Fruit fly (Drosophila melanogaster) whole organism, embryonic: Measurements from ENCODE around the gene Vm26Ab.

Source experiments
- Abd-B ChIP-seq: fragments of 200-800 bp; sonication (Bioruptor generic); optimal IDR thresholded peaks from 2 replicates; lab custom pipeline; 2018; ENCODE audit warnings: missing biosample characterization, mild to moderate bottlenecking, missing genetic modification characterization, moderate library complexity
- Antp ChIP-seq: fragments of 200-800 bp; sonication (Bioruptor generic); optimal IDR thresholded peaks from 3 replicates; lab custom pipeline; 2016; ENCODE audit warnings: missing biosample characterization, missing genetic modification characterization
- Atf-2 ChIP-seq: fragments of 200-800 bp; sonication (Bioruptor generic); optimal IDR thresholded peaks from 2 replicates; lab custom pipeline; 2016; ENCODE audit warnings: missing biosample characterization, missing genetic modification characterization
- Bdp1 ChIP-seq: fragments of 200-800 bp; sonication (Bioruptor generic); optimal IDR thresholded peaks from 3 replicates; lab custom pipeline; 2016; ENCODE audit warnings: missing biosample characterization, missing genetic modification characterization
- Bteb2 ChIP-seq: fragments of 200-800 bp; sonication (Bioruptor generic); optimal IDR thresholded peaks from 2 replicates; lab custom pipeline; 2016; ENCODE audit warnings: missing biosample characterization, missing genetic modification characterization
- CG11560 ChIP-seq: fragments of 200-800 bp; sonication (Bioruptor generic); IDR thresholded peaks from 3 replicates; pipeline ENCODE4 v1.3.6; 2022; ENCODE audit warnings: missing biosample characterization, missing genetic modification characterization
- CG11723 ChIP-seq: fragments of 200-800 bp; sonication (Bioruptor generic); optimal IDR thresholded peaks from 2 replicates; lab custom pipeline; 2017; ENCODE audit warnings: missing biosample characterization, mild to moderate bottlenecking, missing genetic modification characterization
- CG15073 ChIP-seq: fragments of 200-800 bp; sonication (Bioruptor generic); optimal IDR thresholded peaks from 2 replicates; lab custom pipeline; 2016; ENCODE audit warnings: missing biosample characterization, missing genetic modification characterization
- CG1832 ChIP-seq: fragments of 200-800 bp; sonication (Bioruptor generic); optimal IDR thresholded peaks from 2 replicates; lab custom pipeline; 2017; ENCODE audit warnings: missing biosample characterization, mild to moderate bottlenecking, missing genetic modification characterization, inconsistent platforms
- CG18599 ChIP-seq: fragments of 200-800 bp; sonication (Bioruptor generic); optimal IDR thresholded peaks from 3 replicates; lab custom pipeline; 2017; ENCODE audit warnings: missing biosample characterization, missing genetic modification characterization, mild to moderate bottlenecking, moderate library complexity, missing genetic modification reagents
- CG2116 ChIP-seq: fragments of 200-800 bp; sonication (Bioruptor generic); optimal IDR thresholded peaks from 3 replicates; lab custom pipeline; 2018; ENCODE audit warnings: missing biosample characterization, mild to moderate bottlenecking, missing genetic modification characterization
- CG2199 ChIP-seq: fragments of 200-800 bp; sonication (Bioruptor generic); IDR thresholded peaks from 3 replicates; pipeline ENCODE4 v1.3.6; 2022; ENCODE audit warnings: missing biosample characterization, missing genetic modification characterization
- CG32767 ChIP-seq: fragments of 200-800 bp; sonication (Bioruptor generic); IDR thresholded peaks from 2 replicates; pipeline ENCODE4 v1.3.6; 2022; ENCODE audit warnings: missing biosample characterization, missing genetic modification characterization
- CG34376 ChIP-seq: fragments of 200-800 bp; sonication (Bioruptor generic); optimal IDR thresholded peaks from 2 replicates; lab custom pipeline; 2018; ENCODE audit warnings: missing biosample characterization, mild to moderate bottlenecking, missing genetic modification characterization
- CG3847 ChIP-seq: fragments of 200-800 bp; sonication (Bioruptor generic); IDR thresholded peaks from 2 replicates; pipeline ENCODE4 v1.3.6; 2022; ENCODE audit warnings: missing biosample characterization, missing genetic modification characterization
- CG4617 ChIP-seq: fragments of 200-800 bp; sonication (Bioruptor generic); optimal IDR thresholded peaks from 3 replicates; lab custom pipeline; 2016; ENCODE audit warnings: missing biosample characterization, missing genetic modification characterization, borderline replicate concordance
- CG8944 ChIP-seq: fragments of 200-800 bp; sonication (Bioruptor generic); optimal IDR thresholded peaks from 3 replicates; lab custom pipeline; 2016; ENCODE audit warnings: missing biosample characterization, missing genetic modification characterization
- CTCF ChIP-seq: fragments of 200-800 bp; sonication (Bioruptor generic); optimal IDR thresholded peaks from 2 replicates; lab custom pipeline; 2017; ENCODE audit warnings: missing biosample characterization, mild to moderate bottlenecking, missing genetic modification characterization, moderate library complexity
- CoRest ChIP-seq: fragments of 200-800 bp; sonication (Bioruptor generic); optimal IDR thresholded peaks from 3 replicates; lab custom pipeline; 2018; ENCODE audit warnings: missing biosample characterization, mild to moderate bottlenecking, missing genetic modification characterization, moderate library complexity
- E2f1 ChIP-seq: fragments of 200-800 bp; sonication (Bioruptor generic); IDR thresholded peaks from 2 replicates; pipeline ENCODE4 v1.3.6; 2022; ENCODE audit warnings: missing biosample characterization, missing genetic modification characterization
- ERR ChIP-seq: fragments of 200-800 bp; sonication (Bioruptor generic); optimal IDR thresholded peaks from 2 replicates; lab custom pipeline; 2016; ENCODE audit warnings: missing biosample characterization, missing genetic modification characterization
- Ets65A ChIP-seq: fragments of 200-800 bp; sonication (Bioruptor generic); peaks from one replicate; lab custom pipeline; 2016; ENCODE audit warnings: missing biosample characterization, missing genetic modification characterization
- Ets97D ChIP-seq: fragments of 200-800 bp; sonication (Bioruptor generic); optimal IDR thresholded peaks from 3 replicates; lab custom pipeline; 2016; ENCODE audit warnings: missing biosample characterization, missing genetic modification characterization
- H15 ChIP-seq: fragments of 200-800 bp; sonication (Bioruptor generic); IDR thresholded peaks from 3 replicates; pipeline ENCODE4 v1.3.6; 2022; ENCODE audit warnings: missing biosample characterization, missing genetic modification characterization
- Lhr ChIP-seq: fragments of 200-800 bp; sonication (Bioruptor generic); optimal IDR thresholded peaks from 3 replicates; lab custom pipeline; 2017; ENCODE audit warnings: mild to moderate bottlenecking, missing biosample characterization, missing genetic modification reagents, missing genetic modification characterization
- Mes4 ChIP-seq: fragments of 200-800 bp; sonication (Bioruptor generic); optimal IDR thresholded peaks from 2 replicates; lab custom pipeline; 2016; ENCODE audit warnings: missing biosample characterization, missing genetic modification characterization
- Nf-YA ChIP-seq: fragments of 200-800 bp; sonication (Bioruptor generic); IDR thresholded peaks from 2 replicates; pipeline ENCODE4 v1.3.6; 2022; ENCODE audit warnings: missing biosample characterization, missing genetic modification characterization
- Optix ChIP-seq: fragments of 200-800 bp; sonication (Bioruptor generic); IDR thresholded peaks from 3 replicates; pipeline ENCODE4 v1.3.6; 2022; ENCODE audit warnings: missing biosample characterization, missing genetic modification characterization
- bab2 ChIP-seq: fragments of 200-800 bp; sonication (Bioruptor generic); optimal IDR thresholded peaks from 2 replicates; lab custom pipeline; 2016; ENCODE audit warnings: missing biosample characterization, missing genetic modification characterization
- bsh ChIP-seq, 2 experiments: fragments of 200-800 bp; sonication (Bioruptor generic); optimal IDR thresholded peaks; 2 replicates each; lab custom pipeline; 2017 to 2018; ENCODE audit warnings: mild to moderate bottlenecking in 2 of 2, missing biosample characterization in 2 of 2, missing genetic modification characterization in 2 of 2, moderate library complexity in 1 of 2
- corto ChIP-seq: fragments of 200-800 bp; sonication (Bioruptor generic); optimal IDR thresholded peaks from 2 replicates; lab custom pipeline; 2016; ENCODE audit warnings: missing biosample characterization, mild to moderate bottlenecking, missing genetic modification characterization, moderate library complexity
- danr ChIP-seq: fragments of 200-800 bp; sonication (Bioruptor generic); IDR thresholded peaks from 2 replicates; pipeline ENCODE4 v1.3.6; 2022; ENCODE audit warnings: missing biosample characterization, missing genetic modification characterization
- exex ChIP-seq: fragments of 200-800 bp; sonication (Bioruptor generic); optimal IDR thresholded peaks from 4 replicates; lab custom pipeline; 2018; ENCODE audit warnings: missing biosample characterization, mild to moderate bottlenecking, missing genetic modification characterization, moderate library complexity
- fu2 ChIP-seq: fragments of 200-800 bp; sonication (Bioruptor generic); optimal IDR thresholded peaks from 2 replicates; lab custom pipeline; 2016; ENCODE audit warnings: missing biosample characterization, missing genetic modification characterization
- gem ChIP-seq: fragments of 200-800 bp; sonication (Bioruptor generic); optimal IDR thresholded peaks from 2 replicates; lab custom pipeline; 2019; ENCODE audit warnings: missing biosample characterization, mild to moderate bottlenecking, missing genetic modification characterization, moderate library complexity
- gfzf ChIP-seq: fragments of 200-800 bp; sonication (Bioruptor generic); optimal IDR thresholded peaks from 2 replicates; lab custom pipeline; 2016; ENCODE audit warnings: missing biosample characterization, mild to moderate bottlenecking, missing genetic modification characterization, moderate library complexity
- hbn ChIP-seq: fragments of 200-800 bp; sonication (Bioruptor generic); IDR thresholded peaks from 2 replicates; pipeline ENCODE4 v1.3.6; 2022; ENCODE audit warnings: missing biosample characterization, missing genetic modification characterization; ENCODE audit not compliant: partially characterized antibody
- hth ChIP-seq: fragments of >200 bp; optimal IDR thresholded peaks from 2 replicates; lab custom pipeline; 2017; ENCODE audit warnings: inconsistent platforms
- jumu ChIP-seq: fragments of 200-800 bp; sonication (Bioruptor generic); optimal IDR thresholded peaks from 3 replicates; lab custom pipeline; 2016; ENCODE audit warnings: missing biosample characterization, missing genetic modification characterization
- mld ChIP-seq: fragments of 200-800 bp; sonication (Bioruptor generic); IDR thresholded peaks from 3 replicates; pipeline ENCODE4 v1.3.6; 2022; ENCODE audit warnings: missing biosample characterization, missing genetic modification characterization; ENCODE audit not compliant: partially characterized antibody
- nau ChIP-seq: fragments of 200-800 bp; sonication (Bioruptor generic); optimal IDR thresholded peaks from 3 replicates; lab custom pipeline; 2017; ENCODE audit warnings: missing biosample characterization, mild to moderate bottlenecking, missing genetic modification characterization, missing genetic modification reagents
- nerfin-2 ChIP-seq: fragments of 200-800 bp; sonication (Bioruptor generic); IDR thresholded peaks from 2 replicates; pipeline ENCODE4 v1.3.6; 2022; ENCODE audit warnings: missing biosample characterization, missing genetic modification characterization; ENCODE audit not compliant: partially characterized antibody
- phol ChIP-seq: fragments of 200-800 bp; sonication (Bioruptor generic); optimal IDR thresholded peaks from 3 replicates; lab custom pipeline; 2018; ENCODE audit warnings: missing biosample characterization, mild to moderate bottlenecking, missing genetic modification characterization, moderate library complexity
- pum ChIP-seq: fragments of 200-800 bp; sonication (Bioruptor generic); optimal IDR thresholded peaks from 2 replicates; lab custom pipeline; 2016; ENCODE audit warnings: missing biosample characterization, missing genetic modification characterization
- pzg ChIP-seq: fragments of 200-800 bp; sonication (Bioruptor generic); optimal IDR thresholded peaks from 3 replicates; lab custom pipeline; 2018; ENCODE audit warnings: missing biosample characterization, mild to moderate bottlenecking, missing genetic modification characterization, moderate library complexity
- row ChIP-seq: fragments of 200-800 bp; sonication (Bioruptor generic); IDR thresholded peaks from 3 replicates; pipeline ENCODE4 v1.3.6; 2022; ENCODE audit warnings: missing biosample characterization, missing genetic modification characterization
- schlank ChIP-seq: fragments of 200-800 bp; sonication (Bioruptor generic); optimal IDR thresholded peaks from 2 replicates; lab custom pipeline; 2018; ENCODE audit warnings: missing biosample characterization, mild to moderate bottlenecking, missing genetic modification characterization
- seq ChIP-seq: fragments of 200-800 bp; sonication (Bioruptor generic); IDR thresholded peaks from 2 replicates; pipeline ENCODE4 v1.3.6; 2022; ENCODE audit warnings: missing biosample characterization, missing genetic modification characterization
- trem ChIP-seq: fragments of 200-800 bp; optimal IDR thresholded peaks from 3 replicates; lab custom pipeline; 2019; ENCODE audit warnings: missing biosample characterization, mild to moderate bottlenecking, missing genetic modification characterization, moderate library complexity
- twi ChIP-seq: fragments of 200-800 bp; optimal IDR thresholded peaks from 2 replicates; lab custom pipeline; 2019; ENCODE audit warnings: missing biosample characterization, mild to moderate bottlenecking, missing genetic modification characterization, moderate library complexity
- unpg ChIP-seq: fragments of 200-800 bp; sonication (Bioruptor generic); optimal IDR thresholded peaks from 3 replicates; lab custom pipeline; 2018; ENCODE audit warnings: missing biosample characterization, mild to moderate bottlenecking, missing genetic modification characterization, moderate library complexity
- usp ChIP-seq: fragments of >200 bp; optimal IDR thresholded peaks from 2 replicates; lab custom pipeline; 2017; ENCODE audit warnings: missing biosample characterization, missing genetic modification characterization
- vvl ChIP-seq: fragments of 200-800 bp; sonication (Bioruptor generic); IDR thresholded peaks from 2 replicates; pipeline ENCODE4 v1.3.6; 2022; ENCODE audit warnings: missing biosample characterization, missing genetic modification characterization

Vm26Ab gene

DNA sequence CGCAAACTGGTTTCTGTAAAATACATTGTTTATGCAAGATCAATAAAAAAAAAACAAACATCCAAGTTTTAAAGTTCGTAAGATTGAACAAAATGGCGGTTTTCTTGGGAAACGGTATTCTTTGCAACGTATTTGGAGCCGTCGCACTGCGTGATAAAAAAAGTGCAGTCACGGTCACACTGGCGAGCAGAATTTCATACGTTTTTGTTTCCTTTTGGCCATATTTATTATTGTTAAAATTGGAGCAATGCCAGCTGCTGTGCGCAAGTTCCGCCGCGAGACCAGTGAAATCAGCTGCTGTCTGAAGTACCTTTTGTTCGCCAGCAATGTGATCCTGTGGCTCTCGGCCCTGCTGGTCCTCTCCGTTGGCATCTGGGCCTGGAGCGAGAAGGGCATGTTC is 43.3 kb downstream of the Vm26Ab start, which contains the start of gene Tsp26A (continued):
- TF ChIP-seq mld (no peak), CG4617 (peak; percentile 61), CTCF (GFP tag; lab: Kevin White, UChicago) (no peak), E2f1 (no peak), CG34376 (no peak), vvl (GFP tag; lab: Robert Waterston, UW) (no peak; the same call in 1 of the 2 replicates), row (GFP tag; lab: Robert Waterston, UW) (0 out of 3 replicates have a peak, but pooled peaks have one; percentile 23), CG1832 (GFP tag; lab: Kevin White, UChicago) (no peak), Bteb2 (GFP tag; lab: Kevin White, UChicago) (no peak), Mes4 (GFP tag; lab: Kevin White, UChicago) (no peak), CG18599 (GFP tag; lab: Kevin White, UChicago) (no peak), H15 (GFP tag; lab: Robert Waterston, UW) (no peak), Lhr (GFP tag; lab: Kevin White, UChicago) (no peak), jumu (GFP tag; lab: Kevin White, UChicago) (no peak), nerfin-2 (GFP tag; lab: Robert Waterston, UW) (no peak), Ets65A (GFP tag; lab: Kevin White, UChicago) (no peak), CG3847 (GFP tag; lab: Robert Waterston, UW) (no peak), gfzf (GFP tag; lab: Kevin White, UChicago) (peak; percentile 67), seq (no peak), Antp (GFP tag; lab: Kevin White, UChicago) (no peak), bab2 (no peak), gem (tag; lab: Kevin White, UChicago) (no peak), corto (GFP tag; lab: Kevin White, UChicago) (no peak), Optix (GFP tag; lab: Robert Waterston, UW) (no peak), hbn (GFP tag; lab: Robert Waterston, UW) (no peak), bsh (GFP tag; optimal IDR thresholded peaks at IDR 0.05; lab: Kevin White, UChicago) (no peak), schlank (tag; lab: Kevin White, UChicago) (no peak), Nf-YA (GFP tag; lab: Robert Waterston, UW) (no peak), CG8944 (GFP tag; lab: Kevin White, UChicago) (no peak), Abd-B (GFP tag; lab: Kevin White, UChicago) (no peak), exex (tag; lab: Kevin White, UChicago) (no peak), hth (lab: Kevin White, UChicago) (no peak), pum (GFP tag; lab: Kevin White, UChicago) (no peak), ERR (GFP tag; lab: Kevin White, UChicago) (no peak), usp (no peak), twi (tag; lab: Kevin White, UChicago) (no peak), CG2199 (GFP tag; lab: Robert Waterston, UW) (no peak), nau (GFP tag; lab: Kevin White, UChicago) (no peak), Ets97D (GFP tag; lab: Kevin White, UChicago) (peak; percentile 29), phol (tag; lab: Kevin White, UChicago) (peak; percentile 93), CG11723 (GFP tag; lab: Kevin White, UChicago) (no peak), danr (GFP tag; lab: Robert Waterston, UW) (no peak), fu2 (no peak), CG11560 (no peak), trem (tag; lab: Kevin White, UChicago) (no peak), CoRest (tag; lab: Kevin White, UChicago) (peak; percentile 15), Bdp1 (GFP tag; lab: Kevin White, UChicago) (no peak), CG32767 (GFP tag; lab: Robert Waterston, UW) (no peak), pzg (GFP tag; lab: Kevin White, UChicago) (peak; percentile 42), Atf-2 (GFP tag; lab: Kevin White, UChicago) (no peak), CG2116 (GFP tag; lab: Kevin White, UChicago) (no peak), unpg (GFP tag; lab: Kevin White, UChicago) (no peak), CG15073 (GFP tag; lab: Kevin White, UChicago) (no peak)
